Fruit fly (Drosophila melanogaster) Kc167 (cell line): ENCODE measurements around the gene AstC.

ENCODE experiments used
- Myc ChIP-seq: fragments of >200 bp; optimal IDR thresholded peaks from 2 replicates; lab custom pipeline; 2017; ENCODE audit warnings: missing external identifiers
- h ChIP-seq: fragments of >200 bp; optimal IDR thresholded peaks from 3 replicates; lab custom pipeline; 2018; ENCODE audit warnings: missing external identifiers
- psq ChIP-seq: fragments of >200 bp; optimal IDR thresholded peaks from 2 replicates; lab custom pipeline; 2017; ENCODE audit warnings: missing external identifiers
- ttk ChIP-seq: sonication (Bioruptor generic); optimal IDR thresholded peaks from 2 replicates; lab custom pipeline; 2017; ENCODE audit warnings: missing external identifiers

- TF ChIP-seq h (lab: Kevin White, UChicago) (no peak), psq (lab: Kevin White, UChicago) (no peak), Myc (no peak), ttk (no peak)
These were observed 12.8 kb downstream of the AstC start for dm6 chr2L:11068441-11068840.
